Worm (Caenorhabditis elegans): ENCODE data around the gene sas-6.
A peak's percentile ranks its signal among the peaks of the same experiment; 100 is the strongest.

Gene sas-6

ce11 chrIV:13788652-13789051 is at the start of gene sas-6, which contains the start of gene Y45F10D.7:
Gene sas-6, minus strand, starts transcription at chrIV:13788731.
Gene Y45F10D.7, plus strand, starts transcription at chrIV:13788907.
- TF ChIP-seq D1046.2 (GFP tag; IDR thresholded peaks at IDR 0.05) (no peak), ceh-62 (tag; optimal IDR thresholded peaks at IDR 0.05) (no peak), mdl-1 (tag; optimal IDR thresholded peaks at IDR 0.05) (no peak), Y48G9A.11 (GFP tag; IDR thresholded peaks at IDR 0.05) (no peak), lir-3 (tag; optimal IDR thresholded peaks at IDR 0.05) (no peak), gei-8 (GFP tag; optimal IDR thresholded peaks at IDR 0.05) (no peak), pha-4 (GFP tag; IDR thresholded peaks at IDR 0.05) (no peak), pha-4 (tag; optimal IDR thresholded peaks at IDR 0.05) (no peak), nhr-41 (GFP tag; IDR thresholded peaks at IDR 0.05) (no peak), aly-2 (tag; optimal IDR thresholded peaks at IDR 0.05) (no peak), cey-2 (tag; optimal IDR thresholded peaks at IDR 0.05; ENCODE audit: borderline replicate concordance, insufficient read depth) (no peak), hlh-11 (tag; optimal IDR thresholded peaks at IDR 0.05) (no peak), ceh-32 (tag; optimal IDR thresholded peaks at IDR 0.05; ENCODE audit: poor library complexity) (no peak), spr-3 (GFP tag; optimal IDR thresholded peaks at IDR 0.05) (no peak), nhr-77 (tag; optimal IDR thresholded peaks at IDR 0.05) (no peak), jun-1 (tag; optimal IDR thresholded peaks at IDR 0.05) (no peak), F49E8.2 (tag; optimal IDR thresholded peaks at IDR 0.05; ENCODE audit: borderline replicate concordance) (no peak), R02D3.7 (tag; optimal IDR thresholded peaks at IDR 0.05) (no peak), nhr-237 (tag; optimal IDR thresholded peaks at IDR 0.05) (no peak), ceh-28 (tag; optimal IDR thresholded peaks at IDR 0.05) (no peak), nhr-76 (tag; optimal IDR thresholded peaks at IDR 0.05) (no peak), lin-29 (GFP tag; IDR thresholded peaks at IDR 0.05) (no peak), zip-11 (GFP tag; IDR thresholded peaks at IDR 0.05) (no peak), ZK546.5 (tag; optimal IDR thresholded peaks at IDR 0.05) (no peak), unc-130 (GFP tag; optimal IDR thresholded peaks at IDR 0.05) (peak; percentile 44), F26F4.8 (GFP tag; conservative IDR thresholded peaks at IDR 0.05) (no peak), skn-1 (tag; optimal IDR thresholded peaks at IDR 0.05) (no peak), php-3 (GFP tag; IDR thresholded peaks at IDR 0.05) (no peak), nhr-111 (GFP tag; optimal IDR thresholded peaks at IDR 0.05) (no peak), sdz-12 (GFP tag; optimal IDR thresholded peaks at IDR 0.05) (no peak), ztf-11 (tag; optimal IDR thresholded peaks at IDR 0.05) (no peak), fkh-10 (GFP tag; optimal IDR thresholded peaks at IDR 0.05) (peak; percentile 11), ztf-7 (tag; optimal IDR thresholded peaks at IDR 0.05) (peak; percentile 17), lin-39 (tag; optimal IDR thresholded peaks at IDR 0.05) (no peak), F10B5.3 (tag; optimal IDR thresholded peaks at IDR 0.05) (no peak), nhr-48 (tag; optimal IDR thresholded peaks at IDR 0.05) (no peak), egl-27 (tag; optimal IDR thresholded peaks at IDR 0.05) (no peak), zfp-3 (GFP tag; conservative IDR thresholded peaks at IDR 0.05) (no peak), arid-1 (GFP tag; conservative IDR thresholded peaks at IDR 0.05) (no peak), ama-1 (optimal IDR thresholded peaks at IDR 0.05) (peak; percentile 11), madf-5 (GFP tag; IDR thresholded peaks at IDR 0.05) (no peak), mep-1 (tag; optimal IDR thresholded peaks at IDR 0.05) (peak; percentile 57), ctbp-1 (GFP tag; IDR thresholded peaks at IDR 0.05) (no peak), mdt-29 (GFP tag; IDR thresholded peaks at IDR 0.05) (no peak), snpc-4 (tag; optimal IDR thresholded peaks at IDR 0.05) (peak; percentile 22), lin-13 (GFP tag; optimal IDR thresholded peaks at IDR 0.05) (peak; percentile 61), lim-7 (GFP tag; IDR thresholded peaks at IDR 0.05) (no peak), Y105C5A.15 (GFP tag; IDR thresholded peaks at IDR 0.05) (no peak), dmd-8 (GFP tag; IDR thresholded peaks at IDR 0.05) (no peak), nhr-42 (GFP tag; IDR thresholded peaks at IDR 0.05) (no peak), lin-38 (GFP tag; IDR thresholded peaks at IDR 0.05) (peak; percentile 67), spr-1 (tag; optimal IDR thresholded peaks at IDR 0.05) (no peak), daf-19 (GFP tag; conservative IDR thresholded peaks at IDR 0.05) (no peak), fos-1 (tag; optimal IDR thresholded peaks at IDR 0.05) (no peak)
